Worm (Caenorhabditis elegans) whole organism, early embryonic: ENCODE data around the gene srz-69.

ENCODE experiments used
- B0310.2 ChIP-seq: sonication (generic microtip); optimal IDR thresholded peaks from 2 replicates; lab custom pipeline; 2016; ENCODE audit warnings: mild to moderate bottlenecking, missing genetic modification characterization, missing compliant biosample characterization
- F13C5.2 ChIP-seq: sonication (generic microtip); optimal IDR thresholded peaks from 2 replicates; lab custom pipeline; 2017; ENCODE audit warnings: mild to moderate bottlenecking, missing genetic modification characterization, inconsistent platforms, missing compliant biosample characterization
- aly-1 ChIP-seq: sonication (generic microtip); optimal IDR thresholded peaks from 2 replicates; lab custom pipeline; 2016; ENCODE audit warnings: missing genetic modification characterization, missing compliant biosample characterization
- ama-1 ChIP-seq: fragments of 150-350 bp; optimal IDR thresholded peaks from 2 replicates; lab custom pipeline; 2014
- ceh-13 ChIP-seq: fragments of 200-800 bp; sonication (Bioruptor generic); optimal IDR thresholded peaks from 2 replicates; lab custom pipeline; 2018; ENCODE audit warnings: mild to moderate bottlenecking, missing genetic modification characterization, missing compliant biosample characterization
- ceh-36 ChIP-seq: sonication (generic microtip); optimal IDR thresholded peaks from 2 replicates; lab custom pipeline; 2016; ENCODE audit warnings: missing genetic modification characterization, inconsistent platforms, missing compliant biosample characterization
- ets-7 ChIP-seq: sonication (generic microtip); optimal IDR thresholded peaks from 2 replicates; lab custom pipeline; 2016; ENCODE audit warnings: missing genotype, missing genetic modification characterization, missing compliant biosample characterization
- flt-1 ChIP-seq: fragments of 200-800 bp; sonication (Bioruptor generic); IDR thresholded peaks from 2 replicates; pipeline ENCODE4 v1.3.6; 2022; ENCODE audit warnings: missing genetic modification characterization, missing compliant biosample characterization
- hmbx-1 ChIP-seq: sonication (generic microtip); optimal IDR thresholded peaks from 2 replicates; lab custom pipeline; 2016; ENCODE audit warnings: mild to moderate bottlenecking, missing genetic modification characterization, missing compliant biosample characterization
- hmg-4 ChIP-seq: fragments of 200-800 bp; sonication (Bioruptor generic); optimal IDR thresholded peaks from 2 replicates; lab custom pipeline; 2018; ENCODE audit warnings: mild to moderate bottlenecking, missing genetic modification characterization, missing compliant biosample characterization
- hnd-1 ChIP-seq: sonication (generic microtip); optimal IDR thresholded peaks from 2 replicates; lab custom pipeline; 2016; ENCODE audit warnings: missing genetic modification characterization, missing compliant biosample characterization
- pes-1 ChIP-seq: fragments of 200-800 bp; sonication (Bioruptor generic); IDR thresholded peaks from 2 replicates; pipeline ENCODE4 v1.3.6; 2022; ENCODE audit warnings: missing genetic modification reagents, missing genetic modification characterization, missing compliant biosample characterization
- scrt-1 ChIP-seq: fragments of 200-800 bp; sonication (Bioruptor generic); IDR thresholded peaks from 2 replicates; pipeline ENCODE4 v1.3.6; 2022; ENCODE audit warnings: missing genetic modification characterization, missing compliant biosample characterization
- sea-1 ChIP-seq: fragments of 200-800 bp; sonication (Bioruptor generic); conservative IDR thresholded peaks from 2 replicates; pipeline ENCODE4 v1.3.6; 2022; ENCODE audit warnings: missing genetic modification characterization, missing compliant biosample characterization
- tbx-11 ChIP-seq: fragments of 200-800 bp; sonication (Bioruptor generic); IDR thresholded peaks from 2 replicates; pipeline ENCODE4 v1.3.6; 2022; ENCODE audit warnings: missing genetic modification characterization, missing compliant biosample characterization
- tbx-37 ChIP-seq: fragments of 200-800 bp; sonication (Bioruptor generic); conservative IDR thresholded peaks from 2 replicates; pipeline ENCODE4 v1.3.6; 2022; ENCODE audit warnings: missing genetic modification reagents, missing genetic modification characterization, missing compliant biosample characterization
- tra-4 ChIP-seq: sonication (generic microtip); optimal IDR thresholded peaks from 2 replicates; lab custom pipeline; 2017; ENCODE audit warnings: missing genetic modification characterization, missing compliant biosample characterization

The srz-69 gene

ce11 chrIV:3478911-3479385, 1.9 kb upstream of the srz-69 start, which contains the start of the genes srz-70 and C09G12.5:
srz-70 (minus strand) TSS chrIV:3479011.
C09G12.5 (plus strand) TSS chrIV:3479335.
- TF ChIP-seq hnd-1 (tag; lab: Kevin White, UChicago): no peak

DNA sequence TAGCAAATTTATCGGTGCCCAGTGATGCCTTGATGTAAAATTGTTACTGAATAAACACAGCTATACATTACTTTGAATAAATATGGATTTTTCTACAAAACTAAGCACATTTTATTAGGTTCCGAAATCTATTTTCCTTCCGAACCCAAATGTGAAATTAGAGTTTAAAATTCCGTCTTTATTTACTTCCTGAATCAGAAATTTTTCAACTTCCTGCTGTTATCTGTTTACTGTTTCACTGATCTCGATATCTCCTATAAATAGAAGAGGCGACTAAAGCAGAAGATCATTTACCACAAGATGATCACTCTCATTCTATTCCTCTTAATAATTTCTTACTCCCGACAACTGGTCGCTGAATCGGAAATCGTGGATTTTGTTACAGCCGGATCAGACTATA, 7.3 kb downstream of the srz-69 start, which contains the start of gene F58E2.2:
F58E2.2 (plus strand) TSS at position 301 of the 400 bp plus-strand sequence.
- TF ChIP-seq ama-1 (lab: Kevin White, UChicago): no peak

- TF ChIP-seq flt-1 (GFP tag; lab: Robert Waterston, UW) (no peak), hmg-4 (GFP tag; lab: Kevin White, UChicago) (no peak), hnd-1 (tag; lab: Kevin White, UChicago) (no peak), hmbx-1 (no peak), B0310.2 (tag; lab: Kevin White, UChicago) (no peak), tbx-11 (no peak), ama-1 (lab: Kevin White, UChicago) (no peak), tra-4 (tag; lab: Kevin White, UChicago) (no peak), ceh-36 (no peak), sea-1 (no peak), aly-1 (no peak), F13C5.2 (tag; lab: Kevin White, UChicago) (no peak), tbx-37 (no peak), ets-7 (tag; lab: Kevin White, UChicago) (no peak), scrt-1 (GFP tag; lab: Robert Waterston, UW) (no peak), ceh-13 (GFP tag; lab: Kevin White, UChicago) (no peak)
These were observed 9.3 kb downstream of the srz-69 start for ce11 chrIV:3467751-3468150.

- no peak for TF ChIP-seq B0310.2 (tag; lab: Kevin White, UChicago)
- no peak for TF ChIP-seq ets-7 (tag; lab: Kevin White, UChicago)
- no peak for TF ChIP-seq tbx-11
- no peak for TF ChIP-seq ceh-13 (GFP tag; lab: Kevin White, UChicago)
- TF ChIP-seq scrt-1 (GFP tag; lab: Robert Waterston, UW): no peak
- TF ChIP-seq tra-4 (tag; lab: Kevin White, UChicago): no peak
These were observed 9.9 kb downstream of the srz-69 start, which contains the start of gene F58E2.3 for ce11 chrIV:3467128-3467527. F58E2.3 (plus strand) TSS chrIV:3467428.

DNA sequence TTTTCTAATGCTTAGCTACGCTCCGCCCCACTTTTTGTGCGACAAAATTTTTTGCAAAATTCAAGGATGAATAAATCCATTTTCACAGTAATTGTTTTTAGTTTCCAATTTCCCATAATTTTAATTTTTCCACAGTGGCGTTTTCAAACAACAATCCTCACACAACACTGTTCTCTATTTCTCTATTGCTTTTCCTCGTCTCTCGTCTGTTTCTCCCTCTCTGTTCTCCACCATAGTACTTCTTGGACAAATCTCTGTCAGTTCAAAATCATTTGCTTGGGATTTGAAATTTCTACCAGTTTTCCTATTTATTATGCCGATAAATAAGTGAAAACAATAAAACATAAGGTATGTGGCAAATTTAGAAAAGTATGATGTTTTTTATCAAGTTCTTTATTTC, 13.8 kb downstream of the srz-69 start, which contains the start of gene F58E2.4:
F58E2.4 (plus strand) TSS at position 134 of the 400 bp plus-strand sequence.
- TF ChIP-seq tbx-37 (no peak), tra-4 (tag; lab: Kevin White, UChicago) (no peak), hmg-4 (GFP tag; lab: Kevin White, UChicago) (no peak), sea-1 (no peak), tbx-11 (no peak), scrt-1 (GFP tag; lab: Robert Waterston, UW) (no peak), flt-1 (GFP tag; lab: Robert Waterston, UW) (no peak)

- peak; percentile 94 for TF ChIP-seq ceh-36
These were observed 21.6 kb downstream of the srz-69 start for ce11 chrIV:3455437-3455836.

- TF ChIP-seq tbx-11: no peak
- TF ChIP-seq hnd-1 (tag; lab: Kevin White, UChicago): no peak
- no peak for TF ChIP-seq hmbx-1
- no peak for TF ChIP-seq sea-1
- TF ChIP-seq ets-7 (tag; lab: Kevin White, UChicago): no peak
These were observed 23.7 kb downstream of the srz-69 start, which contains the start of gene srz-23 for ce11 chrIV:3453346-3453745. srz-23 (plus strand) TSS chrIV:3453608.

ce11 chrIV:3452516-3452915, 24.5 kb downstream of the srz-69 start:
- TF ChIP-seq ama-1 (lab: Kevin White, UChicago) (no peak), hmbx-1 (no peak), tbx-37 (no peak), flt-1 (GFP tag; lab: Robert Waterston, UW) (no peak), ceh-13 (GFP tag; lab: Kevin White, UChicago) (no peak), ets-7 (tag; lab: Kevin White, UChicago) (no peak), scrt-1 (GFP tag; lab: Robert Waterston, UW) (no peak), tbx-11 (no peak), hmg-4 (GFP tag; lab: Kevin White, UChicago) (no peak), F13C5.2 (tag; lab: Kevin White, UChicago) (no peak), hnd-1 (tag; lab: Kevin White, UChicago) (no peak), tra-4 (tag; lab: Kevin White, UChicago) (no peak), aly-1 (no peak), ceh-36 (no peak), pes-1 (GFP tag; lab: Robert Waterston, UW) (no peak), B0310.2 (tag; lab: Kevin White, UChicago) (no peak), sea-1 (no peak)

- TF ChIP-seq ceh-36: no peak
- TF ChIP-seq B0310.2 (tag; lab: Kevin White, UChicago): no peak
- no peak for TF ChIP-seq hmg-4 (GFP tag; lab: Kevin White, UChicago)
- no peak for TF ChIP-seq tra-4 (tag; lab: Kevin White, UChicago)
- TF ChIP-seq sea-1: no peak
- TF ChIP-seq tbx-11: no peak
- TF ChIP-seq ets-7 (tag; lab: Kevin White, UChicago): no peak
- no peak for TF ChIP-seq flt-1 (GFP tag; lab: Robert Waterston, UW)
- no peak for TF ChIP-seq hmbx-1
- TF ChIP-seq scrt-1 (GFP tag; lab: Robert Waterston, UW): no peak
- TF ChIP-seq aly-1: no peak
- no peak for TF ChIP-seq hnd-1 (tag; lab: Kevin White, UChicago)
- no peak for TF ChIP-seq pes-1 (GFP tag; lab: Robert Waterston, UW)
- no peak for TF ChIP-seq ceh-13 (GFP tag; lab: Kevin White, UChicago)
- no peak for TF ChIP-seq tbx-37
- no peak for TF ChIP-seq F13C5.2 (tag; lab: Kevin White, UChicago)
- no peak for TF ChIP-seq ama-1 (lab: Kevin White, UChicago)
These were observed 29.7 kb downstream of the srz-69 start for ce11 chrIV:3447350-3447749.
